Worm (Caenorhabditis elegans) whole organism, late embryonic: ENCODE measurements around the gene acr-2.

Experiments
- ceh-2 ChIP-seq: sonication (generic microtip); optimal IDR thresholded peaks from 2 replicates; lab custom pipeline; 2016; ENCODE audit warnings: missing genotype, missing genetic modification characterization, missing compliant biosample characterization
- nhr-11 ChIP-seq: fragments of 150-350 bp; optimal IDR thresholded peaks from 2 replicates; lab custom pipeline; 2014; ENCODE audit warnings: missing biosample characterization, missing genetic modification characterization
- nhr-232 ChIP-seq: sonication (generic microtip); optimal IDR thresholded peaks from 2 replicates; lab custom pipeline; 2016; ENCODE audit warnings: missing genetic modification characterization, missing compliant biosample characterization

ce11 chrX:6682683-6683082 lies 19.7 kb upstream of the acr-2 start, which contains the start of gene F38B6.8:
- TF ChIP-seq nhr-232 (no peak), ceh-2 (tag; lab: Kevin White, UChicago) (no peak), nhr-11 (tag; lab: Kevin White, UChicago) (no peak)
